Fruit fly (Drosophila melanogaster) whole organism, embryonic: ENCODE measurements around the gene Vps2.

Experiments
- Atf3 ChIP-seq: fragments of 200-800 bp; sonication (Bioruptor generic); optimal IDR thresholded peaks from 3 replicates; lab custom pipeline; 2016; ENCODE audit warnings: missing biosample characterization, missing genetic modification characterization
- CG10366 ChIP-seq: fragments of 200-800 bp; sonication (Bioruptor generic); IDR thresholded peaks from 2 replicates; pipeline ENCODE4 v1.3.6; 2022; ENCODE audit warnings: missing biosample characterization, missing genetic modification characterization
- CG10543 ChIP-seq: fragments of 200-800 bp; sonication (Bioruptor generic); optimal IDR thresholded peaks from 3 replicates; lab custom pipeline; 2017; ENCODE audit warnings: missing biosample characterization, mild to moderate bottlenecking, missing genetic modification characterization, moderate library complexity
- CG10979 ChIP-seq: fragments of 200-800 bp; sonication (Bioruptor generic); optimal IDR thresholded peaks from 2 replicates; lab custom pipeline; 2018; ENCODE audit warnings: missing biosample characterization, mild to moderate bottlenecking, missing genetic modification characterization, moderate library complexity
- CG11398 ChIP-seq: fragments of 200-800 bp; sonication (Bioruptor generic); optimal IDR thresholded peaks from 2 replicates; lab custom pipeline; 2016; ENCODE audit warnings: missing biosample characterization, missing genetic modification characterization
- CG12104 ChIP-seq: fragments of 200-800 bp; sonication (Bioruptor generic); optimal IDR thresholded peaks from 3 replicates; lab custom pipeline; 2016; ENCODE audit warnings: missing biosample characterization, missing genetic modification characterization
- CG12219 ChIP-seq: fragments of 200-800 bp; sonication (Bioruptor generic); optimal IDR thresholded peaks from 3 replicates; lab custom pipeline; 2018; ENCODE audit warnings: missing biosample characterization, mild to moderate bottlenecking, missing genetic modification characterization
- CG13296 ChIP-seq: fragments of 200-800 bp; sonication (Bioruptor generic); optimal IDR thresholded peaks from 3 replicates; lab custom pipeline; 2018; ENCODE audit warnings: missing biosample characterization, mild to moderate bottlenecking, missing genetic modification characterization
- CG14965 ChIP-seq: fragments of 200-800 bp; sonication (Bioruptor generic); optimal IDR thresholded peaks from 2 replicates; lab custom pipeline; 2016; ENCODE audit warnings: missing biosample characterization, missing genetic modification characterization, borderline replicate concordance
- CG15269 ChIP-seq: fragments of 200-800 bp; sonication (Bioruptor generic); optimal IDR thresholded peaks from 2 replicates; lab custom pipeline; 2018; ENCODE audit warnings: missing biosample characterization, mild to moderate bottlenecking, missing genetic modification characterization, moderate library complexity
- CG16779 ChIP-seq: fragments of 200-800 bp; sonication (Bioruptor generic); IDR thresholded peaks from 2 replicates; pipeline ENCODE4 v1.3.6; 2022; ENCODE audit warnings: missing biosample characterization, missing genetic modification characterization
- CG17328 ChIP-seq: fragments of 200-800 bp; sonication (Bioruptor generic); IDR thresholded peaks from 2 replicates; pipeline ENCODE4 v1.3.6; 2022; ENCODE audit warnings: missing biosample characterization, missing genetic modification characterization
- CG17912 ChIP-seq: fragments of 200-800 bp; sonication (Bioruptor generic); optimal IDR thresholded peaks from 2 replicates; lab custom pipeline; 2018; ENCODE audit warnings: missing biosample characterization, mild to moderate bottlenecking, missing genetic modification characterization
- CG3281 ChIP-seq: fragments of 200-800 bp; sonication (Bioruptor generic); optimal IDR thresholded peaks from 3 replicates; lab custom pipeline; 2017; ENCODE audit warnings: missing biosample characterization, mild to moderate bottlenecking, missing genetic modification characterization
- CG3995 ChIP-seq: fragments of 200-800 bp; sonication (Bioruptor generic); optimal IDR thresholded peaks from 3 replicates; lab custom pipeline; 2016; ENCODE audit warnings: missing biosample characterization, missing genetic modification characterization
- CG7839 ChIP-seq: fragments of 200-800 bp; sonication (Bioruptor generic); optimal IDR thresholded peaks from 3 replicates; lab custom pipeline; 2018; ENCODE audit warnings: missing biosample characterization, mild to moderate bottlenecking, missing genetic modification characterization, moderate library complexity
- CG8765 ChIP-seq: fragments of 200-800 bp; sonication (Bioruptor generic); IDR thresholded peaks from 2 replicates; pipeline ENCODE4 v1.3.6; 2022; ENCODE audit warnings: missing biosample characterization, missing genetic modification characterization
- Chrac-16 ChIP-seq: fragments of 200-800 bp; sonication (Bioruptor generic); optimal IDR thresholded peaks from 3 replicates; lab custom pipeline; 2016; ENCODE audit warnings: missing biosample characterization, missing genetic modification characterization
- Drgx ChIP-seq: fragments of 200-800 bp; sonication (Bioruptor generic); IDR thresholded peaks from 2 replicates; pipeline ENCODE4 v1.3.6; 2022; ENCODE audit warnings: missing biosample characterization, missing genetic modification characterization
- E2f2 ChIP-seq: fragments of 200-800 bp; sonication (Bioruptor generic); IDR thresholded peaks from 2 replicates; pipeline ENCODE4 v1.3.6; 2022; ENCODE audit warnings: missing biosample characterization, missing genetic modification characterization
- Eip74EF ChIP-seq, 2 experiments: fragments of 200-800 bp in 1 of 2; fragments of >200 bp in 1 of 2; sonication (Bioruptor generic) in 1 of 2; optimal IDR thresholded peaks; 2 replicates each; lab custom pipeline; 2017 to 2019; ENCODE audit warnings: missing biosample characterization in 2 of 2, missing genetic modification characterization in 2 of 2, mild to moderate bottlenecking in 1 of 2, moderate library complexity in 1 of 2
- Elba2 ChIP-seq: fragments of 200-800 bp; sonication (Bioruptor generic); optimal IDR thresholded peaks from 3 replicates; lab custom pipeline; 2016; ENCODE audit warnings: missing biosample characterization, missing genetic modification characterization
- H15 ChIP-seq: fragments of 200-800 bp; sonication (Bioruptor generic); IDR thresholded peaks from 3 replicates; pipeline ENCODE4 v1.3.6; 2022; ENCODE audit warnings: missing biosample characterization, missing genetic modification characterization
- HLH4C ChIP-seq: fragments of 200-800 bp; sonication (Bioruptor generic); IDR thresholded peaks from 3 replicates; pipeline ENCODE4 v1.3.6; 2022; ENCODE audit warnings: missing biosample characterization, missing genetic modification characterization; ENCODE audit not compliant: partially characterized antibody
- Max ChIP-seq: fragments of 200-800 bp; sonication (Bioruptor generic); optimal IDR thresholded peaks from 2 replicates; lab custom pipeline; 2016; ENCODE audit warnings: missing biosample characterization, mild to moderate bottlenecking, missing genetic modification characterization
- Opbp ChIP-seq: fragments of 200-800 bp; sonication (Bioruptor generic); IDR thresholded peaks from 3 replicates; pipeline ENCODE4 v1.3.6; 2022; ENCODE audit warnings: missing biosample characterization, missing genetic modification characterization; ENCODE audit not compliant: partially characterized antibody
- Sox102F ChIP-seq: fragments of 200-800 bp; sonication (Bioruptor generic); optimal IDR thresholded peaks from 2 replicates; lab custom pipeline; 2018; ENCODE audit warnings: missing biosample characterization, mild to moderate bottlenecking, missing genetic modification characterization, moderate library complexity
- al ChIP-seq: fragments of 200-800 bp; sonication (Bioruptor generic); IDR thresholded peaks from 2 replicates; pipeline ENCODE4 v1.3.6; 2022; ENCODE audit warnings: missing biosample characterization, missing genetic modification characterization
- bigmax ChIP-seq: fragments of 200-800 bp; sonication (Bioruptor generic); optimal IDR thresholded peaks from 2 replicates; lab custom pipeline; 2018; ENCODE audit warnings: missing biosample characterization, mild to moderate bottlenecking, missing genetic modification characterization
- chif ChIP-seq, 2 experiments: fragments of 200-800 bp; sonication (Bioruptor generic); optimal IDR thresholded peaks; 3 replicates each; lab custom pipeline; 2016; ENCODE audit warnings: missing biosample characterization in 2 of 2, missing genetic modification characterization in 2 of 2
- crp ChIP-seq, 2 experiments: fragments of 200-800 bp; sonication (Bioruptor generic); optimal IDR thresholded peaks; 2 replicates in 1 of 2; 3 replicates in 1 of 2; lab custom pipeline; 2017; ENCODE audit warnings: missing biosample characterization in 2 of 2, missing genetic modification characterization in 2 of 2, mild to moderate bottlenecking in 1 of 2, moderate library complexity in 1 of 2
- da ChIP-seq: fragments of 200-800 bp; sonication (Bioruptor generic); optimal IDR thresholded peaks from 2 replicates; lab custom pipeline; 2016; ENCODE audit warnings: missing biosample characterization, missing genetic modification characterization
- fd3F ChIP-seq: fragments of 200-800 bp; sonication (Bioruptor generic); optimal IDR thresholded peaks from 2 replicates; lab custom pipeline; 2018; ENCODE audit warnings: missing biosample characterization, mild to moderate bottlenecking, missing genetic modification characterization, moderate library complexity
- fd96Cb ChIP-seq: fragments of 200-800 bp; sonication (Bioruptor generic); optimal IDR thresholded peaks from 2 replicates; lab custom pipeline; 2018; ENCODE audit warnings: missing biosample characterization, mild to moderate bottlenecking, missing genetic modification characterization, moderate library complexity
- ftz-f1 ChIP-seq: fragments of 200-800 bp; sonication (Bioruptor generic); optimal IDR thresholded peaks from 2 replicates; lab custom pipeline; 2016; ENCODE audit warnings: missing biosample characterization, missing genetic modification characterization
- gem ChIP-seq: fragments of 200-800 bp; sonication (Bioruptor generic); optimal IDR thresholded peaks from 2 replicates; lab custom pipeline; 2019; ENCODE audit warnings: missing biosample characterization, mild to moderate bottlenecking, missing genetic modification characterization, moderate library complexity
- gsb-n ChIP-seq: fragments of 200-800 bp; sonication (Bioruptor generic); optimal IDR thresholded peaks from 3 replicates; lab custom pipeline; 2018; ENCODE audit warnings: missing biosample characterization, mild to moderate bottlenecking, missing genetic modification characterization
- hth ChIP-seq: fragments of >200 bp; optimal IDR thresholded peaks from 2 replicates; lab custom pipeline; 2017; ENCODE audit warnings: inconsistent platforms
- insv ChIP-seq, 2 experiments: fragments of 200-800 bp; sonication (Bioruptor generic); optimal IDR thresholded peaks; 3 replicates each; lab custom pipeline; 2016 to 2018; ENCODE audit warnings: missing biosample characterization in 2 of 2, missing genetic modification characterization in 2 of 2
- nmo ChIP-seq: fragments of 200-800 bp; sonication (Bioruptor generic); optimal IDR thresholded peaks from 2 replicates; lab custom pipeline; 2018; ENCODE audit warnings: missing biosample characterization, mild to moderate bottlenecking, missing genetic modification characterization, moderate library complexity
- org-1 ChIP-seq: fragments of 200-800 bp; sonication (Bioruptor generic); optimal IDR thresholded peaks from 2 replicates; lab custom pipeline; 2017; ENCODE audit warnings: missing biosample characterization, missing genetic modification characterization
- pita ChIP-seq: fragments of 200-800 bp; sonication (Bioruptor generic); optimal IDR thresholded peaks from 2 replicates; lab custom pipeline; 2017; ENCODE audit warnings: missing biosample characterization, mild to moderate bottlenecking, missing genetic modification characterization
- repo ChIP-seq: fragments of 200-800 bp; sonication (Bioruptor generic); optimal IDR thresholded peaks from 2 replicates; lab custom pipeline; 2016; ENCODE audit warnings: missing biosample characterization, missing genetic modification characterization
- row ChIP-seq: fragments of 200-800 bp; sonication (Bioruptor generic); IDR thresholded peaks from 3 replicates; pipeline ENCODE4 v1.3.6; 2022; ENCODE audit warnings: missing biosample characterization, missing genetic modification characterization
- sens ChIP-seq: fragments of 200-800 bp; sonication (Bioruptor generic); peaks from one replicate; lab custom pipeline; 2016; ENCODE audit warnings: missing biosample characterization, missing genetic modification characterization
- shn ChIP-seq: fragments of 200-800 bp; sonication (Bioruptor generic); optimal IDR thresholded peaks from 3 replicates; lab custom pipeline; 2016; ENCODE audit warnings: missing biosample characterization, missing genetic modification characterization
- z ChIP-seq: fragments of 200-800 bp; sonication (Bioruptor generic); IDR thresholded peaks from 3 replicates; pipeline ENCODE4 v1.3.6; 2022; ENCODE audit warnings: missing biosample characterization, missing genetic modification characterization
- zfh2 ChIP-seq: fragments of 200-800 bp; sonication (Bioruptor generic); optimal IDR thresholded peaks from 2 replicates; lab custom pipeline; 2016; ENCODE audit warnings: missing biosample characterization, missing genetic modification characterization

Gene Vps2

dm6 chr3R:26020244-26021171 is 32.1 kb upstream of the Vps2 start (continued):
- TF ChIP-seq CG11398 (no peak), shn (no peak), CG15269 (peak; percentile 72), repo (no peak), CG13296 (GFP tag; lab: Kevin White, UChicago) (peak; percentile 43), Atf3 (GFP tag; lab: Kevin White, UChicago) (no peak), Elba2 (GFP tag; lab: Kevin White, UChicago) (no peak), CG10366 (peak; percentile 63), CG10979 (tag; lab: Kevin White, UChicago) (peak; percentile 84), ftz-f1 (GFP tag; lab: Kevin White, UChicago) (peak; percentile 81), da (GFP tag; lab: Kevin White, UChicago) (no peak), gem (tag; lab: Kevin White, UChicago) (peak; percentile 88), Max (GFP tag; lab: Kevin White, UChicago) (peak; percentile 32), sens (GFP tag; lab: Kevin White, UChicago) (peak; percentile 87), CG16779 (no peak), Chrac-16 (GFP tag; lab: Kevin White, UChicago) (peak; percentile 70), org-1 (GFP tag; lab: Kevin White, UChicago) (peak; percentile 60), hth (lab: Kevin White, UChicago) (no peak), CG14965 (GFP tag; lab: Kevin White, UChicago) (no peak), nmo (peak; percentile 66), CG17912 (GFP tag; lab: Kevin White, UChicago) (no peak), CG3995 (no peak), crp (GFP tag; optimal IDR thresholded peaks at IDR 0.05; lab: Kevin White, UChicago) (peak in 1 of 2 experiments; percentile 21), Eip74EF (GFP tag; optimal IDR thresholded peaks at IDR 0.05; lab: Kevin White, UChicago) (peak in 1 of 2 experiments; percentile 5), bigmax (GFP tag; lab: Kevin White, UChicago) (no peak), insv (GFP tag; optimal IDR thresholded peaks at IDR 0.05; lab: Kevin White, UChicago) (no peak), CG12104 (GFP tag; lab: Kevin White, UChicago) (peak; percentile 45), z (GFP tag; lab: Robert Waterston, UW) (0 out of 3 replicates have a peak, but pooled peaks have one; percentile 28), chif (GFP tag; optimal IDR thresholded peaks at IDR 0.05; lab: Kevin White, UChicago) (peak; percentile 30 to 48), CG10543 (GFP tag; lab: Kevin White, UChicago) (peak; percentile 91), gsb-n (tag; lab: Kevin White, UChicago) (peak; percentile 58), pita (GFP tag; lab: Kevin White, UChicago) (no peak), Sox102F (GFP tag; lab: Kevin White, UChicago) (peak; percentile 78), CG8765 (GFP tag; lab: Robert Waterston, UW) (no peak), Drgx (GFP tag; lab: Robert Waterston, UW) (peak; percentile 79), CG7839 (tag; lab: Kevin White, UChicago) (peak; percentile 77), row (peak; percentile 66), CG17328 (GFP tag; lab: Robert Waterston, UW) (peak; percentile 33), HLH4C (GFP tag; lab: Robert Waterston, UW) (peak; percentile 19; the same call in 1 of the 3 replicates), fd96Cb (peak; percentile 77), zfh2 (GFP tag; lab: Kevin White, UChicago) (no peak), CG12219 (GFP tag; lab: Kevin White, UChicago) (peak; percentile 52), H15 (GFP tag; lab: Robert Waterston, UW) (no peak; the same call in 2 of the 3 replicates), Opbp (GFP tag; lab: Robert Waterston, UW) (no peak), fd3F (GFP tag; lab: Kevin White, UChicago) (peak; percentile 1), E2f2 (GFP tag; lab: Robert Waterston, UW) (peak; percentile 26; the same call in 1 of the 2 replicates), al (GFP tag; lab: Robert Waterston, UW) (peak; percentile 29; the same call in 1 of the 2 replicates), CG3281 (GFP tag; lab: Kevin White, UChicago) (peak; percentile 71)
